Worm (Caenorhabditis elegans) whole organism, L3 larva: ENCODE measurements around the gene nlp-43.

Source experiments
- R02D3.7 ChIP-seq: fragments of 150-350 bp; optimal IDR thresholded peaks from 2 replicates; lab custom pipeline; 2014; ENCODE audit warnings: missing biosample characterization, missing genetic modification characterization
- ZK546.5 ChIP-seq: sonication (generic microtip); optimal IDR thresholded peaks from 2 replicates; lab custom pipeline; 2017; ENCODE audit warnings: missing biosample characterization, missing genetic modification characterization
- aly-2 ChIP-seq: fragments of 150-350 bp; optimal IDR thresholded peaks from 2 replicates; lab custom pipeline; 2014; ENCODE audit warnings: missing biosample characterization, missing genetic modification characterization
- ama-1 ChIP-seq: fragments of 150-350 bp; optimal IDR thresholded peaks from 2 replicates; lab custom pipeline; 2018
- ceh-16 ChIP-seq: sonication (generic microtip); optimal IDR thresholded peaks from 2 replicates; lab custom pipeline; 2017; ENCODE audit warnings: missing biosample characterization, missing genetic modification characterization
- ceh-28 ChIP-seq: fragments of 150-350 bp; optimal IDR thresholded peaks from 2 replicates; lab custom pipeline; 2014; ENCODE audit warnings: missing biosample characterization, missing genetic modification reagents, missing genetic modification characterization
- ceh-82 ChIP-seq: fragments of 150-350 bp; optimal IDR thresholded peaks from 2 replicates; lab custom pipeline; 2014; ENCODE audit warnings: missing biosample characterization, missing genetic modification characterization
- ceh-9 ChIP-seq: sonication (generic microtip); optimal IDR thresholded peaks from 2 replicates; lab custom pipeline; 2018; ENCODE audit warnings: missing biosample characterization, missing genetic modification characterization
- daf-12 ChIP-seq: fragments of 150-350 bp; optimal IDR thresholded peaks from 2 replicates; lab custom pipeline; 2014; ENCODE audit warnings: missing biosample characterization, missing genetic modification reagents, missing genetic modification characterization
- egl-27 ChIP-seq: sonication (generic microtip); optimal IDR thresholded peaks from 4 replicates; lab custom pipeline; 2017; ENCODE audit warnings: missing biosample characterization, missing genetic modification reagents, missing genetic modification characterization
- egl-5 ChIP-seq: fragments of 150-350 bp; optimal IDR thresholded peaks from 2 replicates; lab custom pipeline; 2017; ENCODE audit warnings: missing biosample characterization, missing genetic modification reagents, missing genetic modification characterization, inconsistent platforms
- elt-1 ChIP-seq: fragments of 150-350 bp; optimal IDR thresholded peaks from 2 replicates; lab custom pipeline; 2014; ENCODE audit warnings: missing biosample characterization, missing genetic modification characterization
- elt-2 ChIP-seq: sonication (generic microtip); optimal IDR thresholded peaks from 2 replicates; lab custom pipeline; 2016; ENCODE audit warnings: missing genetic modification reagents, mild to moderate bottlenecking, missing genetic modification characterization, missing compliant biosample characterization
- elt-3 ChIP-seq, 3 experiments: fragments of 150-350 bp in 1 of 3; sonication (generic microtip) in 2 of 3; optimal IDR thresholded peaks; 2 replicates in 2 of 3; 4 replicates in 1 of 3; lab custom pipeline; 2014 to 2017; ENCODE audit warnings: missing biosample characterization in 3 of 3, missing genetic modification characterization in 3 of 3
- eor-1 ChIP-seq, 2 experiments: fragments of 150-350 bp; optimal IDR thresholded peaks; 2 replicates each; lab custom pipeline; 2014 to 2018; ENCODE audit warnings: missing biosample characterization in 2 of 2, missing genetic modification characterization in 2 of 2
- fkh-10 ChIP-seq: sonication (generic microtip); optimal IDR thresholded peaks from 2 replicates; lab custom pipeline; 2017; ENCODE audit warnings: missing biosample characterization, missing genetic modification reagents, missing genetic modification characterization
- fkh-2 ChIP-seq: fragments of 150-350 bp; optimal IDR thresholded peaks from 2 replicates; lab custom pipeline; 2014; ENCODE audit warnings: missing biosample characterization, missing genetic modification reagents, missing genetic modification characterization
- fos-1 ChIP-seq: fragments of 150-350 bp; optimal IDR thresholded peaks from 2 replicates; lab custom pipeline; 2014; ENCODE audit warnings: missing biosample characterization, missing genetic modification characterization
- hmg-11 ChIP-seq: sonication (generic microtip); optimal IDR thresholded peaks from 2 replicates; lab custom pipeline; 2016; ENCODE audit warnings: missing genetic modification characterization, missing compliant biosample characterization
- jun-1 ChIP-seq: fragments of 150-350 bp; optimal IDR thresholded peaks from 2 replicates; lab custom pipeline; 2014; ENCODE audit warnings: missing biosample characterization, missing genetic modification reagents, missing genetic modification characterization
- lin-15B ChIP-seq: fragments of 150-350 bp; optimal IDR thresholded peaks from 2 replicates; lab custom pipeline; 2014; ENCODE audit warnings: missing biosample characterization, missing genetic modification characterization
- lin-39 ChIP-seq: fragments of 150-350 bp; optimal IDR thresholded peaks from 2 replicates; lab custom pipeline; 2018; ENCODE audit warnings: missing biosample characterization, missing genetic modification reagents, missing genetic modification characterization
- lsy-12 ChIP-seq: sonication (generic microtip); optimal IDR thresholded peaks from 2 replicates; lab custom pipeline; 2016; ENCODE audit warnings: mild to moderate bottlenecking, missing genetic modification characterization, missing compliant biosample characterization
- mdl-1 ChIP-seq: fragments of 150-350 bp; optimal IDR thresholded peaks from 2 replicates; lab custom pipeline; 2014; ENCODE audit warnings: missing biosample characterization, missing genetic modification characterization
- mml-1 ChIP-seq: fragments of 150-350 bp; sonication (generic microtip); optimal IDR thresholded peaks from 3 replicates; lab custom pipeline; 2014; ENCODE audit warnings: missing biosample characterization, missing genetic modification characterization
- nfya-1 ChIP-seq: sonication (generic microtip); optimal IDR thresholded peaks from 2 replicates; lab custom pipeline; 2017; ENCODE audit warnings: missing genetic modification characterization, mild to moderate bottlenecking, missing compliant biosample characterization, antibody characterized with exemption, moderate library complexity; ENCODE audit not compliant: insufficient read depth
- nhr-11 ChIP-seq: fragments of 150-350 bp; optimal IDR thresholded peaks from 2 replicates; lab custom pipeline; 2014; ENCODE audit warnings: missing biosample characterization, missing genetic modification characterization
- nhr-12 ChIP-seq: fragments of 150-350 bp; optimal IDR thresholded peaks from 2 replicates; lab custom pipeline; 2014; ENCODE audit warnings: missing biosample characterization, missing genetic modification characterization
- nhr-23 ChIP-seq: fragments of 150-350 bp; optimal IDR thresholded peaks from 2 replicates; lab custom pipeline; 2014; ENCODE audit warnings: missing biosample characterization, missing genetic modification reagents, missing genetic modification characterization
- nhr-237 ChIP-seq: fragments of 150-350 bp; optimal IDR thresholded peaks from 2 replicates; lab custom pipeline; 2014; ENCODE audit warnings: missing biosample characterization, missing genetic modification characterization
- nhr-25 ChIP-seq: sonication (generic microtip); optimal IDR thresholded peaks from 2 replicates; lab custom pipeline; 2017; ENCODE audit warnings: missing biosample characterization, missing genetic modification characterization
- nhr-28 ChIP-seq: fragments of 150-350 bp; optimal IDR thresholded peaks from 2 replicates; lab custom pipeline; 2014; ENCODE audit warnings: missing biosample characterization, missing genetic modification characterization
- nhr-43 ChIP-seq: sonication (generic microtip); optimal IDR thresholded peaks from 2 replicates; lab custom pipeline; 2016; ENCODE audit warnings: mild to moderate bottlenecking, missing genetic modification characterization, missing compliant biosample characterization; ENCODE audit not compliant: poor library complexity, severe bottlenecking
- nhr-67 ChIP-seq: fragments of 150-350 bp; optimal IDR thresholded peaks from 2 replicates; lab custom pipeline; 2014; ENCODE audit warnings: missing biosample characterization, missing genetic modification characterization
- nhr-76 ChIP-seq: fragments of 150-350 bp; sonication (generic microtip); optimal IDR thresholded peaks from 5 replicates; lab custom pipeline; 2014; ENCODE audit warnings: missing biosample characterization, missing genetic modification characterization
- nhr-77 ChIP-seq: fragments of 150-350 bp; optimal IDR thresholded peaks from 2 replicates; lab custom pipeline; 2014; ENCODE audit warnings: missing biosample characterization, missing genetic modification characterization
- pha-4 ChIP-seq: fragments of 150-350 bp; optimal IDR thresholded peaks from 2 replicates; lab custom pipeline; 2014; ENCODE audit warnings: missing biosample characterization, missing genetic modification reagents, missing genetic modification characterization
- pqm-1 ChIP-seq: fragments of 150-350 bp; optimal IDR thresholded peaks from 2 replicates; lab custom pipeline; 2017; ENCODE audit warnings: missing biosample characterization, missing genetic modification characterization, inconsistent platforms
- sea-2 ChIP-seq: fragments of 150-350 bp; sonication (generic microtip); optimal IDR thresholded peaks from 4 replicates; lab custom pipeline; 2014; ENCODE audit warnings: missing biosample characterization, missing genetic modification reagents, missing genetic modification characterization
- skn-1 ChIP-seq: fragments of 150-350 bp; optimal IDR thresholded peaks from 2 replicates; lab custom pipeline; 2014; ENCODE audit warnings: missing biosample characterization, missing genetic modification characterization
- snpc-4 ChIP-seq: fragments of 150-350 bp; optimal IDR thresholded peaks from 2 replicates; lab custom pipeline; 2014; ENCODE audit warnings: missing biosample characterization, missing genetic modification characterization
- tbx-2 ChIP-seq: sonication (generic microtip); optimal IDR thresholded peaks from 2 replicates; lab custom pipeline; 2016; ENCODE audit warnings: mild to moderate bottlenecking, missing genetic modification characterization, missing compliant biosample characterization
- unc-39 ChIP-seq: sonication (generic microtip); optimal IDR thresholded peaks from 4 replicates; lab custom pipeline; 2017; ENCODE audit warnings: missing biosample characterization, missing genetic modification characterization
- unc-62 ChIP-seq: fragments of 150-350 bp; sonication (generic microtip); optimal IDR thresholded peaks from 4 replicates; lab custom pipeline; 2014; ENCODE audit warnings: missing biosample characterization, missing genetic modification reagents, missing genetic modification characterization
- zag-1 ChIP-seq: fragments of 150-350 bp; optimal IDR thresholded peaks from 2 replicates; lab custom pipeline; 2014; ENCODE audit warnings: missing biosample characterization, missing genetic modification characterization
- ztf-11 ChIP-seq: fragments of 150-350 bp; optimal IDR thresholded peaks from 2 replicates; lab custom pipeline; 2014; ENCODE audit warnings: missing biosample characterization, missing genetic modification characterization
- ztf-4 ChIP-seq: fragments of 150-350 bp; optimal IDR thresholded peaks from 2 replicates; lab custom pipeline; 2014; ENCODE audit warnings: missing biosample characterization, missing genetic modification characterization

Gene nlp-43

ce11 chrIII:5012460-5012859, 29.8 kb upstream of the nlp-43 start:
- no peak for TF ChIP-seq hmg-11 (tag; lab: Kevin White, UChicago)
- TF ChIP-seq ZK546.5 (tag; lab: Kevin White, UChicago): no peak
- no peak for TF ChIP-seq lsy-12 (tag; lab: Kevin White, UChicago)
- no peak for TF ChIP-seq elt-1 (tag; lab: Kevin White, UChicago)
- TF ChIP-seq, all 47 proteins: peak for 0

- TF ChIP-seq nhr-77 (tag; lab: Kevin White, UChicago) (no peak), lin-15B (tag; lab: Kevin White, UChicago) (peak; percentile 73), ztf-11 (tag; lab: Kevin White, UChicago) (no peak), fos-1 (tag; lab: Kevin White, UChicago) (peak; percentile 15), nhr-23 (tag; lab: Kevin White, UChicago) (peak; percentile 83), unc-62 (peak; percentile 51), fkh-2 (no peak), ZK546.5 (tag; lab: Kevin White, UChicago) (no peak), ceh-9 (no peak), fkh-10 (GFP tag; lab: Kevin White, UChicago) (peak; percentile 12), eor-1 (tag; optimal IDR thresholded peaks at IDR 0.05; lab: Kevin White, UChicago) (no peak), hmg-11 (tag; lab: Kevin White, UChicago) (peak; percentile 93), nhr-76 (tag; lab: Kevin White, UChicago) (no peak), jun-1 (peak; percentile 90), nhr-43 (tag; lab: Kevin White, UChicago) (no peak), egl-5 (tag; lab: Kevin White, UChicago) (peak; percentile 26), mml-1 (no peak), mdl-1 (peak; percentile 41), ceh-16 (tag; lab: Kevin White, UChicago) (peak; percentile 12), elt-2 (tag; lab: Kevin White, UChicago) (peak; percentile 66), nfya-1 (tag; lab: Kevin White, UChicago) (peak; percentile 91), skn-1 (tag; lab: Kevin White, UChicago) (peak; percentile 38), ztf-4 (tag; lab: Kevin White, UChicago) (peak; percentile 66), nhr-237 (tag; lab: Kevin White, UChicago) (no peak), R02D3.7 (tag; lab: Kevin White, UChicago) (peak; percentile 55), nhr-25 (tag; lab: Kevin White, UChicago) (peak; percentile 91), snpc-4 (tag; lab: Kevin White, UChicago) (peak; percentile 74), pha-4 (tag; lab: Kevin White, UChicago) (peak; percentile 87), ceh-28 (peak; percentile 75), ceh-82 (tag; lab: Kevin White, UChicago) (no peak), sea-2 (no peak), unc-39 (tag; lab: Kevin White, UChicago) (no peak), nhr-11 (peak; percentile 89), daf-12 (tag; lab: Kevin White, UChicago) (no peak), egl-27 (tag; lab: Kevin White, UChicago) (peak; percentile 64), nhr-67 (tag; lab: Kevin White, UChicago) (no peak), tbx-2 (tag; lab: Kevin White, UChicago) (peak; percentile 76), lin-39 (tag; lab: Kevin White, UChicago) (peak; percentile 95), elt-1 (tag; lab: Kevin White, UChicago) (peak; percentile 63), aly-2 (tag; lab: Kevin White, UChicago) (no peak), pqm-1 (tag; lab: Kevin White, UChicago) (peak; percentile 38), elt-3 (tag; optimal IDR thresholded peaks at IDR 0.05; lab: Kevin White, UChicago) (no peak), nhr-12 (tag; lab: Kevin White, UChicago) (no peak), zag-1 (tag; lab: Kevin White, UChicago) (no peak), ama-1 (peak; percentile 44), lsy-12 (tag; lab: Kevin White, UChicago) (peak; percentile 76), nhr-28 (no peak)
Observed at ce11 chrIII:5013915-5014346, 28.3 kb upstream of the nlp-43 start.
